Worm (Caenorhabditis elegans) whole organism, L1 larva: ENCODE results near the gene C31H1.5.

Experiments
- F16B12.6 ChIP-seq: fragments of 150-350 bp; optimal IDR thresholded peaks from 2 replicates; lab custom pipeline; 2014; ENCODE audit warnings: missing biosample characterization, missing genetic modification characterization
- Y116A8C.19 ChIP-seq: sonication (generic microtip); optimal IDR thresholded peaks from 2 replicates; lab custom pipeline; 2016; ENCODE audit warnings: missing compliant biosample characterization, missing genetic modification characterization, borderline replicate concordance
- aly-2 ChIP-seq: fragments of 150-350 bp; optimal IDR thresholded peaks from 2 replicates; lab custom pipeline; 2014; ENCODE audit warnings: missing biosample characterization, missing genetic modification characterization
- ama-1 ChIP-seq: fragments of 150-350 bp; optimal IDR thresholded peaks from 2 replicates; lab custom pipeline; 2014
- blmp-1 ChIP-seq: fragments of 150-350 bp; optimal IDR thresholded peaks from 2 replicates; lab custom pipeline; 2014; ENCODE audit warnings: missing biosample characterization, missing genetic modification characterization
- ceh-88 ChIP-seq: fragments of 200-800 bp; sonication (Bioruptor generic); IDR thresholded peaks from 2 replicates; pipeline ENCODE4 v1.3.6; 2022; ENCODE audit warnings: missing genetic modification characterization, missing compliant biosample characterization
- ceh-90 ChIP-seq: sonication (generic microtip); optimal IDR thresholded peaks from 2 replicates; lab custom pipeline; 2016; ENCODE audit warnings: missing genetic modification characterization, missing compliant biosample characterization
- dpl-1 ChIP-seq, 3 experiments: fragments of 150-350 bp in 2 of 3; sonication (generic microtip) in 1 of 3; optimal IDR thresholded peaks; 2 replicates each; lab custom pipeline; 2014 to 2017; ENCODE audit warnings: missing biosample characterization in 3 of 3, missing genetic modification characterization in 3 of 3, missing genetic modification reagents in 3 of 3
- dsc-1 ChIP-seq: sonication (generic microtip); optimal IDR thresholded peaks from 2 replicates; lab custom pipeline; 2016; ENCODE audit warnings: mild to moderate bottlenecking, missing genetic modification characterization, missing compliant biosample characterization
- efl-1 ChIP-seq, 4 experiments: fragments of 150-350 bp; optimal IDR thresholded peaks in 3 of 4; peaks in 1 of 4; 1 replicate in 1 of 4; 2 replicates in 3 of 4; lab custom pipeline; 2014; ENCODE audit warnings: missing biosample characterization in 2 of 4, missing genetic modification characterization in 2 of 4, missing genetic modification reagents in 2 of 4
- efl-3 ChIP-seq: fragments of 200-800 bp; sonication (Bioruptor generic); optimal IDR thresholded peaks from 2 replicates; lab custom pipeline; 2018; ENCODE audit warnings: mild to moderate bottlenecking, missing genetic modification characterization, missing compliant biosample characterization
- elt-2 ChIP-seq: sonication (generic microtip); optimal IDR thresholded peaks from 2 replicates; lab custom pipeline; 2016; ENCODE audit warnings: missing genetic modification characterization, mild to moderate bottlenecking, inconsistent platforms, missing compliant biosample characterization, missing genetic modification reagents
- fkh-10 ChIP-seq: sonication (generic microtip); optimal IDR thresholded peaks from 2 replicates; lab custom pipeline; 2017; ENCODE audit warnings: missing biosample characterization, missing genetic modification reagents, missing genetic modification characterization
- fkh-8 ChIP-seq: sonication (generic microtip); optimal IDR thresholded peaks from 2 replicates; lab custom pipeline; 2016; ENCODE audit warnings: mild to moderate bottlenecking, missing genetic modification characterization, missing compliant biosample characterization
- fos-1 ChIP-seq: fragments of 150-350 bp; optimal IDR thresholded peaks from 2 replicates; lab custom pipeline; 2014; ENCODE audit warnings: missing biosample characterization, missing genetic modification characterization
- hlh-4 ChIP-seq: sonication (generic microtip); optimal IDR thresholded peaks from 2 replicates; lab custom pipeline; 2016; ENCODE audit warnings: mild to moderate bottlenecking, missing genetic modification characterization, missing compliant biosample characterization
- irx-1 ChIP-seq: sonication (generic microtip); optimal IDR thresholded peaks from 2 replicates; lab custom pipeline; 2016; ENCODE audit warnings: missing genetic modification characterization, missing compliant biosample characterization
- lin-13 ChIP-seq: fragments of 150-350 bp; optimal IDR thresholded peaks from 2 replicates; lab custom pipeline; 2014; ENCODE audit warnings: missing biosample characterization, missing genetic modification reagents, missing genetic modification characterization
- lin-14 ChIP-seq: fragments of 200-800 bp; sonication (Bioruptor generic); optimal IDR thresholded peaks from 2 replicates; lab custom pipeline; 2018; ENCODE audit warnings: mild to moderate bottlenecking, missing genetic modification characterization, moderate library complexity, missing compliant biosample characterization
- lin-35 ChIP-seq, 2 experiments: fragments of 150-350 bp; optimal IDR thresholded peaks; 2 replicates each; lab custom pipeline; 2014; ENCODE audit warnings: missing biosample characterization in 2 of 2, missing genetic modification characterization in 2 of 2, missing genetic modification reagents in 2 of 2
- lin-39 ChIP-seq: fragments of 150-350 bp; optimal IDR thresholded peaks from 2 replicates; lab custom pipeline; 2014; ENCODE audit warnings: missing biosample characterization, missing genetic modification reagents, missing genetic modification characterization
- mdl-1 ChIP-seq, 2 experiments: fragments of 150-350 bp; optimal IDR thresholded peaks; 2 replicates each; lab custom pipeline; 2014 to 2017; ENCODE audit warnings: missing biosample characterization in 2 of 2, missing genetic modification characterization in 2 of 2, inconsistent platforms in 1 of 2
- nhr-11 ChIP-seq: fragments of 150-350 bp; optimal IDR thresholded peaks from 2 replicates; lab custom pipeline; 2014; ENCODE audit warnings: missing biosample characterization, missing genetic modification characterization
- nhr-19 ChIP-seq: fragments of 200-800 bp; sonication (Bioruptor generic); conservative IDR thresholded peaks from 2 replicates; pipeline ENCODE4 v1.3.6; 2022; ENCODE audit warnings: missing genetic modification characterization, missing compliant biosample characterization
- nhr-20 ChIP-seq: sonication (generic microtip); optimal IDR thresholded peaks from 2 replicates; lab custom pipeline; 2016; ENCODE audit warnings: mild to moderate bottlenecking, missing genetic modification characterization, missing compliant biosample characterization
- nhr-237 ChIP-seq: fragments of 150-350 bp; optimal IDR thresholded peaks from 2 replicates; lab custom pipeline; 2014; ENCODE audit warnings: missing biosample characterization, missing genetic modification characterization
- nhr-28 ChIP-seq: fragments of 150-350 bp; optimal IDR thresholded peaks from 2 replicates; lab custom pipeline; 2014; ENCODE audit warnings: missing biosample characterization, missing genetic modification characterization
- nhr-47 ChIP-seq: sonication (generic microtip); optimal IDR thresholded peaks from 2 replicates; lab custom pipeline; 2016; ENCODE audit warnings: mild to moderate bottlenecking, missing genetic modification characterization, moderate library complexity, missing compliant biosample characterization
- nhr-71 ChIP-seq: sonication (generic microtip); optimal IDR thresholded peaks from 2 replicates; lab custom pipeline; 2016; ENCODE audit warnings: mild to moderate bottlenecking, missing genetic modification characterization, moderate library complexity, missing compliant biosample characterization
- nhr-77 ChIP-seq: fragments of 150-350 bp; optimal IDR thresholded peaks from 2 replicates; lab custom pipeline; 2014; ENCODE audit warnings: missing biosample characterization, missing genetic modification characterization
- pag-3 ChIP-seq: sonication (generic microtip); optimal IDR thresholded peaks from 2 replicates; lab custom pipeline; 2017; ENCODE audit warnings: missing genetic modification characterization, mild to moderate bottlenecking, missing compliant biosample characterization, antibody characterized with exemption, borderline replicate concordance; ENCODE audit not compliant: insufficient read depth
- pax-3 ChIP-seq: fragments of 200-800 bp; sonication (Bioruptor generic); optimal IDR thresholded peaks from 2 replicates; lab custom pipeline; 2018; ENCODE audit warnings: mild to moderate bottlenecking, missing genetic modification characterization, moderate library complexity, missing compliant biosample characterization
- rnt-1 ChIP-seq: sonication (generic microtip); optimal IDR thresholded peaks from 2 replicates; lab custom pipeline; 2016; ENCODE audit warnings: mild to moderate bottlenecking, missing genetic modification characterization, moderate library complexity, missing compliant biosample characterization
- skn-1 ChIP-seq: fragments of 150-350 bp; optimal IDR thresholded peaks from 2 replicates; lab custom pipeline; 2014; ENCODE audit warnings: missing biosample characterization, missing genetic modification characterization
- snpc-4 ChIP-seq: fragments of 150-350 bp; optimal IDR thresholded peaks from 2 replicates; lab custom pipeline; 2014; ENCODE audit warnings: missing biosample characterization, missing genetic modification characterization
- snu-23 ChIP-seq: sonication (generic microtip); optimal IDR thresholded peaks from 2 replicates; lab custom pipeline; 2016; ENCODE audit warnings: missing genetic modification characterization, missing compliant biosample characterization
- sox-4 ChIP-seq: sonication (generic microtip); optimal IDR thresholded peaks from 2 replicates; lab custom pipeline; 2016; ENCODE audit warnings: missing genetic modification characterization, missing compliant biosample characterization
- sup-37 ChIP-seq: fragments of 200-800 bp; sonication (Bioruptor generic); optimal IDR thresholded peaks from 2 replicates; lab custom pipeline; 2018; ENCODE audit warnings: mild to moderate bottlenecking, missing genetic modification characterization, missing compliant biosample characterization
- swsn-7 ChIP-seq: sonication (generic microtip); optimal IDR thresholded peaks from 2 replicates; lab custom pipeline; 2016; ENCODE audit warnings: missing genetic modification characterization, missing compliant biosample characterization
- tbx-2 ChIP-seq: sonication (generic microtip); optimal IDR thresholded peaks from 2 replicates; lab custom pipeline; 2016; ENCODE audit warnings: missing genetic modification characterization, missing compliant biosample characterization
- unc-130 ChIP-seq: fragments of 150-350 bp; optimal IDR thresholded peaks from 2 replicates; lab custom pipeline; 2017; ENCODE audit warnings: missing biosample characterization, missing genetic modification characterization, inconsistent platforms
- unc-62 ChIP-seq: fragments of 150-350 bp; optimal IDR thresholded peaks from 2 replicates; lab custom pipeline; 2014; ENCODE audit warnings: missing biosample characterization, missing genetic modification reagents, missing genetic modification characterization
- unc-86 ChIP-seq: sonication (generic microtip); optimal IDR thresholded peaks from 2 replicates; lab custom pipeline; 2016; ENCODE audit warnings: missing genetic modification characterization, missing compliant biosample characterization
- vab-15 ChIP-seq: sonication (generic microtip); optimal IDR thresholded peaks from 2 replicates; lab custom pipeline; 2017; ENCODE audit warnings: missing genotype, mild to moderate bottlenecking, missing genetic modification characterization, missing compliant biosample characterization
- xbp-1 ChIP-seq: sonication (generic microtip); optimal IDR thresholded peaks from 2 replicates; lab custom pipeline; 2016; ENCODE audit warnings: missing genetic modification characterization, missing compliant biosample characterization
- ztf-11 ChIP-seq, 2 experiments: sonication (generic microtip); optimal IDR thresholded peaks; 2 replicates each; lab custom pipeline; 2016 to 2017; ENCODE audit warnings: missing genetic modification characterization in 2 of 2, missing biosample characterization in 1 of 2, missing compliant biosample characterization in 1 of 2

Gene C31H1.5

ce11 chrIV:5755922-5756321 is 40.7 kb downstream of the C31H1.5 start (continued):
- TF ChIP-seq snu-23 (GFP tag; lab: Kevin White, UChicago) (no peak), elt-2 (peak; percentile 77), skn-1 (tag; lab: Kevin White, UChicago) (no peak), nhr-71 (tag; lab: Kevin White, UChicago) (peak; percentile 36), lin-35 (GFP tag; optimal IDR thresholded peaks at IDR 0.05; lab: Kevin White, UChicago) (peak in 1 of 2 experiments; percentile 17), mdl-1 (tag; optimal IDR thresholded peaks at IDR 0.05; lab: Kevin White, UChicago) (peak in 1 of 2 experiments; percentile 18), unc-86 (tag; lab: Kevin White, UChicago) (no peak), swsn-7 (tag; lab: Kevin White, UChicago) (no peak), sox-4 (tag; lab: Kevin White, UChicago) (no peak), nhr-19 (GFP tag; lab: Robert Waterston, UW) (0 out of 2 replicates have a peak, but pooled peaks have one; percentile 6)

ce11 chrIV:5754821-5755220 is 41.8 kb downstream of the C31H1.5 start:
- peak; percentile 8 for TF ChIP-seq dsc-1 (tag; lab: Kevin White, UChicago)
- TF ChIP-seq lin-14 (GFP tag; lab: Kevin White, UChicago) = peak; percentile 31
- no peak for TF ChIP-seq lin-39 (tag; lab: Kevin White, UChicago)
- no peak for TF ChIP-seq Y116A8C.19 (tag; lab: Kevin White, UChicago)
- peak; percentile 72 for TF ChIP-seq blmp-1 (tag; lab: Kevin White, UChicago)
- no peak for TF ChIP-seq efl-1 (optimal IDR thresholded peaks at IDR 0.05; lab: Kevin White, UChicago)
- TF ChIP-seq efl-1 (GFP tag; optimal IDR thresholded peaks at IDR 0.05 in 1 of 2; lab: Kevin White, UChicago) = peak in 1 of 2 experiments; percentile 70

- peak; percentile 74 for TF ChIP-seq blmp-1 (tag; lab: Kevin White, UChicago)
- TF ChIP-seq efl-3 (GFP tag; lab: Kevin White, UChicago) = no peak
- no peak for TF ChIP-seq hlh-4 (tag; lab: Kevin White, UChicago)
- peak; percentile 58 for TF ChIP-seq sup-37 (GFP tag; lab: Kevin White, UChicago)
- no peak for TF ChIP-seq nhr-237 (tag; lab: Kevin White, UChicago)
- TF ChIP-seq lin-14 (GFP tag; lab: Kevin White, UChicago) = peak; percentile 94
- no peak for TF ChIP-seq F16B12.6
- peak; percentile 72 for TF ChIP-seq fkh-8 (tag; lab: Kevin White, UChicago)
- peak; percentile 76 for TF ChIP-seq nhr-77
- TF ChIP-seq unc-62 = no peak
- no peak for TF ChIP-seq ceh-90
- peak; percentile 28 to 58 (median 41) for TF ChIP-seq dpl-1 (GFP tag; optimal IDR thresholded peaks at IDR 0.05; lab: Kevin White, UChicago)
- TF ChIP-seq rnt-1 (tag; lab: Kevin White, UChicago) = peak; percentile 73
- peak; percentile 18 for TF ChIP-seq snpc-4 (tag; lab: Kevin White, UChicago)
- TF ChIP-seq irx-1 = peak; percentile 54
- TF ChIP-seq snu-23 (GFP tag; lab: Kevin White, UChicago) = peak; percentile 91
- no peak for TF ChIP-seq ztf-11 (tag; optimal IDR thresholded peaks at IDR 0.05; lab: Kevin White, UChicago)
- peak; percentile 97 for TF ChIP-seq nhr-20 (tag; lab: Kevin White, UChicago)
- no peak for TF ChIP-seq pag-3 (tag; lab: Kevin White, UChicago)
- no peak for TF ChIP-seq fkh-10 (GFP tag; lab: Kevin White, UChicago)
- TF ChIP-seq nhr-28 = no peak
- peak; percentile 79 for TF ChIP-seq xbp-1
- TF ChIP-seq ceh-88 (GFP tag; lab: Robert Waterston, UW) = no peak
- peak; percentile 43 for TF ChIP-seq ama-1 (lab: Kevin White, UChicago)
- TF ChIP-seq efl-1 (optimal IDR thresholded peaks at IDR 0.05; lab: Kevin White, UChicago) = peak; percentile 74 to 84
- peak; percentile 45 to 94 for TF ChIP-seq efl-1 (GFP tag; optimal IDR thresholded peaks at IDR 0.05 in 1 of 2; lab: Kevin White, UChicago)
- TF ChIP-seq nhr-11 (tag; lab: Kevin White, UChicago) = peak; percentile 69
- TF ChIP-seq nhr-47 (tag; lab: Kevin White, UChicago) = peak; percentile 83
- no peak for TF ChIP-seq unc-130 (tag; lab: Kevin White, UChicago)
- TF ChIP-seq tbx-2 (tag; lab: Kevin White, UChicago) = peak; percentile 88
- TF ChIP-seq pax-3 (tag; lab: Kevin White, UChicago) = peak; percentile 12
- TF ChIP-seq Y116A8C.19 (tag; lab: Kevin White, UChicago) = no peak
- no peak for TF ChIP-seq aly-2
- peak; percentile 66 for TF ChIP-seq sox-4 (tag; lab: Kevin White, UChicago)
- no peak for TF ChIP-seq vab-15 (tag; lab: Kevin White, UChicago)
- peak; percentile 27 for TF ChIP-seq lin-13 (GFP tag; lab: Kevin White, UChicago)
- peak; percentile 83 for TF ChIP-seq skn-1 (tag; lab: Kevin White, UChicago)
- peak; percentile 69 for TF ChIP-seq fos-1
Observed at ce11 chrIV:5753954-5754543, 42.5 kb downstream of the C31H1.5 start.
